Fruit fly (Drosophila melanogaster): Measurements from ENCODE around the gene CG31697.

CG31697 gene

DNA sequence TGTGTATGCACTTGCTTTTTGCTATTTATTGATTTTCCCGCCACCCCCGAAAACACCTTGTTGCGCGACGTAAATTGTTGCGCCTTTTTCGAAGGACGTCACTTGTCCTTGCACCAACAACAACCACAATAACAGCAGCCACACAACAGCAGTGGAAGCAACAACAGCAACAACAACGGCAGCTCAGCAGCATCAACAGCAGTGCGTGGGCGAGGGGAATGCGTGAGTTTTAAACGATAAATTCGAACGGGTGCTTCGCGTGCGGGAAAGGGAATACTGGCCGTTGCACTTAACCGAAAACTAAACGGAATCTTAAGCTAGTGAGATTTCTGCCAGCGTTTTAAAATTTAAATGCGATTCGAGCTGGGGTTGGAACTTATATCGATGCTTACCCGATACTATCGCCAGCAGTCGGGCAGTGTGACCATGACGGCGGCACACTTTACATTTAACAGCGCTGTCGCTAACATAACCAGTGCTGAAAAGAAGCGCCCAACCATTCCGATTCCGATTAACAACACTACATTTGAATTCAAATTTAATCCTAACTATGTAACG, 26.8 kb upstream of the CG31697 start, which contains the start of gene cyst (continued):
- no peak for TF ChIP-seq ash1 (GFP tag; optimal IDR thresholded peaks at IDR 0.05)
- TF ChIP-seq otp (GFP tag; IDR thresholded peaks at IDR 0.05) = no peak
- TF ChIP-seq CG32767 (GFP tag; IDR thresholded peaks at IDR 0.05) = peak; percentile 26; the same call in 1 of the 2 replicates
- TF ChIP-seq CG4707 (GFP tag; optimal IDR thresholded peaks at IDR 0.05) = no peak
- TF ChIP-seq Mes4 (GFP tag; optimal IDR thresholded peaks at IDR 0.05) = no peak
- TF ChIP-seq CG33213 (GFP tag; optimal IDR thresholded peaks at IDR 0.05) = peak; percentile 69
- no peak for TF ChIP-seq Ravus (GFP tag; IDR thresholded peaks at IDR 0.05)
- TF ChIP-seq CG11560 (tag; IDR thresholded peaks at IDR 0.05) = no peak
- no peak for TF ChIP-seq run (tag; optimal IDR thresholded peaks at IDR 0.05)
- TF ChIP-seq CG8478 (optimal IDR thresholded peaks at IDR 0.05) = peak; percentile 83
- TF ChIP-seq CG16815 (GFP tag; optimal IDR thresholded peaks at IDR 0.05) = no peak
- peak; percentile 91 for TF ChIP-seq CG4617 (GFP tag; optimal IDR thresholded peaks at IDR 0.05; ENCODE audit: borderline replicate concordance)
- TF ChIP-seq vfl (GFP tag; optimal IDR thresholded peaks at IDR 0.05) = peak; percentile 44
- peak; percentile 50 for TF ChIP-seq p53 (GFP tag; optimal IDR thresholded peaks at IDR 0.05)
- TF ChIP-seq CG1603 (tag; optimal IDR thresholded peaks at IDR 0.05) = no peak
- TF ChIP-seq schlank (tag; optimal IDR thresholded peaks at IDR 0.05) = no peak
- no peak for TF ChIP-seq ase (GFP tag; IDR thresholded peaks at IDR 0.05)
- TF ChIP-seq H2.0 (GFP tag; IDR thresholded peaks at IDR 0.05) = no peak
- TF ChIP-seq gcm (GFP tag; optimal IDR thresholded peaks at IDR 0.05) = no peak
- TF ChIP-seq Dad (GFP tag; optimal IDR thresholded peaks at IDR 0.05) = peak; percentile 66
- peak; percentile 93 for TF ChIP-seq Sry-δ (GFP tag; optimal IDR thresholded peaks at IDR 0.05)
- TF ChIP-seq pzg (GFP tag; optimal IDR thresholded peaks at IDR 0.05) = peak; percentile 95
- TF ChIP-seq hbn (GFP tag; IDR thresholded peaks at IDR 0.05; ENCODE audit: partially characterized antibody) = peak; percentile 96
- TF ChIP-seq ttk (GFP tag; IDR thresholded peaks at IDR 0.05) = no peak
- TF ChIP-seq caup (GFP tag; optimal IDR thresholded peaks at IDR 0.05; ENCODE audit: severe bottlenecking) = no peak
- peak; percentile 11 for TF ChIP-seq Side (GFP tag; optimal IDR thresholded peaks at IDR 0.05)
- TF ChIP-seq tna (GFP tag; IDR thresholded peaks at IDR 0.05; ENCODE audit: partially characterized antibody) = peak; percentile 94
- TF ChIP-seq onecut (GFP tag; IDR thresholded peaks at IDR 0.05) = peak; percentile 94
- TF ChIP-seq Dref (GFP tag; IDR thresholded peaks at IDR 0.05) = peak; percentile 69
- peak; percentile 18 for TF ChIP-seq CTCF (GFP tag; optimal IDR thresholded peaks at IDR 0.05)
- TF ChIP-seq CG10959 (GFP tag; IDR thresholded peaks at IDR 0.05) = no peak
- peak; percentile 36 for TF ChIP-seq dm (GFP tag; optimal IDR thresholded peaks at IDR 0.05)
- TF ChIP-seq Antp (GFP tag; optimal IDR thresholded peaks at IDR 0.05) = peak; percentile 64
- no peak for TF ChIP-seq ara (GFP tag; IDR thresholded peaks at IDR 0.05)
- no peak for TF ChIP-seq gt (GFP tag; IDR thresholded peaks at IDR 0.05)
- TF ChIP-seq zen (tag; optimal IDR thresholded peaks at IDR 0.05) = no peak
- peak; percentile 2 for TF ChIP-seq Sry-β (GFP tag; optimal IDR thresholded peaks at IDR 0.05)
- peak; percentile 90 for TF ChIP-seq Med (GFP tag)
- TF ChIP-seq sob (GFP tag; IDR thresholded peaks at IDR 0.05) = peak; percentile 62
- TF ChIP-seq CG6654 (GFP tag; optimal IDR thresholded peaks at IDR 0.05) = no peak
- no peak for TF ChIP-seq CG4328 (GFP tag; optimal IDR thresholded peaks at IDR 0.05)
- TF ChIP-seq CG30431 (GFP tag; optimal IDR thresholded peaks at IDR 0.05) = no peak
- TF ChIP-seq bbx (GFP tag; IDR thresholded peaks at IDR 0.05; ENCODE audit: partially characterized antibody) = peak; percentile 98
- no peak for TF ChIP-seq Meics (GFP tag; optimal IDR thresholded peaks at IDR 0.05)
- TF ChIP-seq gce (GFP tag; IDR thresholded peaks at IDR 0.05) = no peak
- no peak for TF ChIP-seq Poxn (GFP tag; IDR thresholded peaks at IDR 0.05)
- no peak for TF ChIP-seq ems (GFP tag; optimal IDR thresholded peaks at IDR 0.05)
- TF ChIP-seq CG13894 (tag; optimal IDR thresholded peaks at IDR 0.05) = no peak
- no peak for TF ChIP-seq ro (GFP tag; IDR thresholded peaks at IDR 0.05)
- TF ChIP-seq Drgx (GFP tag; IDR thresholded peaks at IDR 0.05) = no peak
- no peak for TF ChIP-seq tgo (GFP tag; IDR thresholded peaks at IDR 0.05)
- peak; percentile 7 for TF ChIP-seq CG12391 (tag; optimal IDR thresholded peaks at IDR 0.05)
- no peak for TF ChIP-seq chif (GFP tag; optimal IDR thresholded peaks at IDR 0.05)

All from whole organism, embryonic.